Fruit fly (Drosophila melanogaster): Measurements from ENCODE around the gene GC1.
A peak's percentile ranks its signal among the peaks of the same experiment; 100 is the strongest.

Gene GC1

DNA sequence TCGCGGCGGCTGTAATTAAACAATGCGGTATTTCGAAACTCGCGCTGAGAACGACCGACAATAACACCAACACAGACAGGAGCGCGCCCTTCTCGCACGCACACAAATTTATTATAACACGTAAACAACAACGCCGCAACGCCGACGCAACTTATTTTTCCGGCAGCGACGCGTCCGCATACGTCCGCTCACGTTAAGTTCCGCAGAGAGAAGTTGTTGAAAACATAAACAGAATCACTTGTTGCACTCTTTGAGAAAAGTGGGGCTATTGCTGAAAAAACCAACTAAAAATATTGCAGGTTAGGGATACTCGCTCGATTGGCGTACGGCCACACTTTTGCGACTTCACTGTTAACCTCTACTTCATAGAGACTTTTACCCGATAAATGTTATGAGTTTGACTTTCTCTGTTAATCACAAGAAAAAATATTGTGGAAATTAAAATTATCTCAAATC lies 18.6 kb upstream of the GC1 start, which contains the start of gene Cad87A (continued):
- TF ChIP-seq Camta (GFP tag; optimal IDR thresholded peaks at IDR 0.05) (peak; percentile 7), H2.0 (GFP tag; IDR thresholded peaks at IDR 0.05) (no peak), CG31224 (GFP tag; IDR thresholded peaks at IDR 0.05) (no peak), sima (GFP tag; optimal IDR thresholded peaks at IDR 0.05) (no peak), schlank (tag; optimal IDR thresholded peaks at IDR 0.05) (no peak), CG11456 (GFP tag; IDR thresholded peaks at IDR 0.05) (no peak), Ssrp (tag; optimal IDR thresholded peaks at IDR 0.05) (no peak), Drgx (GFP tag; IDR thresholded peaks at IDR 0.05) (no peak), Mes4 (GFP tag; optimal IDR thresholded peaks at IDR 0.05) (no peak), pho (GFP tag; optimal IDR thresholded peaks at IDR 0.05) (no peak), gt (GFP tag; IDR thresholded peaks at IDR 0.05) (no peak), CG10267 (tag; optimal IDR thresholded peaks at IDR 0.05) (peak; percentile 49), CG9727 (GFP tag; optimal IDR thresholded peaks at IDR 0.05) (no peak), HLH4C (GFP tag; IDR thresholded peaks at IDR 0.05; ENCODE audit: partially characterized antibody) (no peak), CG14014 (GFP tag; IDR thresholded peaks at IDR 0.05) (no peak), CG16813 (GFP tag; IDR thresholded peaks at IDR 0.05; ENCODE audit: partially characterized antibody) (no peak), CG9932 (GFP tag; IDR thresholded peaks at IDR 0.05) (no peak), Max (GFP tag; optimal IDR thresholded peaks at IDR 0.05) (peak; percentile 53), Sry-β (GFP tag; optimal IDR thresholded peaks at IDR 0.05) (no peak), usp (GFP tag; optimal IDR thresholded peaks at IDR 0.05) (no peak), CG43689 (GFP tag; IDR thresholded peaks at IDR 0.05) (no peak), Rfx (GFP tag; IDR thresholded peaks at IDR 0.05) (no peak), so (GFP tag; IDR thresholded peaks at IDR 0.05) (no peak), crc (GFP tag; optimal IDR thresholded peaks at IDR 0.05) (no peak), mirr (GFP tag; optimal IDR thresholded peaks at IDR 0.05) (peak; percentile 67), vvl (GFP tag; IDR thresholded peaks at IDR 0.05) (no peak), Doc3 (GFP tag; IDR thresholded peaks at IDR 0.05; ENCODE audit: partially characterized antibody) (no peak), mld (GFP tag; IDR thresholded peaks at IDR 0.05; ENCODE audit: partially characterized antibody) (no peak), crol (GFP tag; IDR thresholded peaks at IDR 0.05) (no peak), CG7786 (GFP tag; optimal IDR thresholded peaks at IDR 0.05) (no peak), NfI (GFP tag; optimal IDR thresholded peaks at IDR 0.05) (no peak), CG5180 (GFP tag; optimal IDR thresholded peaks at IDR 0.05) (peak; percentile 46), CG1024 (GFP tag; IDR thresholded peaks at IDR 0.05) (no peak), bsh (GFP tag; optimal IDR thresholded peaks at IDR 0.05) (no peak), bcd (GFP tag; optimal IDR thresholded peaks at IDR 0.05) (no peak), hb (GFP tag; IDR thresholded peaks at IDR 0.05; ENCODE audit: partially characterized antibody) (no peak), ro (GFP tag; IDR thresholded peaks at IDR 0.05) (no peak), CG4424 (GFP tag; optimal IDR thresholded peaks at IDR 0.05) (no peak), nerfin-1 (tag; optimal IDR thresholded peaks at IDR 0.05) (peak; percentile 65), pfk (GFP tag; optimal IDR thresholded peaks at IDR 0.05) (peak; percentile 43), Optix (GFP tag; IDR thresholded peaks at IDR 0.05) (no peak), Nf-YC (tag; optimal IDR thresholded peaks at IDR 0.05) (no peak), caup (GFP tag; optimal IDR thresholded peaks at IDR 0.05; ENCODE audit: severe bottlenecking) (peak; percentile 69), dysf (GFP tag; IDR thresholded peaks at IDR 0.05) (no peak), Scr (GFP tag; IDR thresholded peaks at IDR 0.05; ENCODE audit: partially characterized antibody) (no peak), CG17186 (GFP tag; optimal IDR thresholded peaks at IDR 0.05) (no peak), Oli (tag; optimal IDR thresholded peaks at IDR 0.05) (no peak), bowl (GFP tag; IDR thresholded peaks at IDR 0.05) (no peak), corto (GFP tag; optimal IDR thresholded peaks at IDR 0.05) (no peak), CG30020 (tag; optimal IDR thresholded peaks at IDR 0.05) (no peak), zen (tag; optimal IDR thresholded peaks at IDR 0.05) (peak; percentile 62)
